Fruit fly (Drosophila melanogaster): Measurements from ENCODE around the gene CIAPIN1.

CIAPIN1 gene

dm6 chr2L:15067832-15068231 is 29.2 kb upstream of the CIAPIN1 start (continued):
- peak; percentile 83 for TF ChIP-seq CG12659 (GFP tag; optimal IDR thresholded peaks at IDR 0.05)
- peak in 1 of 2 experiments; percentile 6 for TF ChIP-seq chif (GFP tag; optimal IDR thresholded peaks at IDR 0.05)
- peak; percentile 41 for TF ChIP-seq Dad (GFP tag; optimal IDR thresholded peaks at IDR 0.05)
- TF ChIP-seq CG4328 (GFP tag; optimal IDR thresholded peaks at IDR 0.05), result peak; percentile 59
- no peak for TF ChIP-seq Atf3 (GFP tag; optimal IDR thresholded peaks at IDR 0.05)
- TF ChIP-seq amos (GFP tag; IDR thresholded peaks at IDR 0.05; ENCODE audit: partially characterized antibody), result peak; percentile 85
- TF ChIP-seq ase (GFP tag; IDR thresholded peaks at IDR 0.05), result no peak
- peak; percentile 98 for TF ChIP-seq Max (GFP tag; optimal IDR thresholded peaks at IDR 0.05)
- peak; percentile 100 for TF ChIP-seq CG32767 (GFP tag; IDR thresholded peaks at IDR 0.05)
- no peak for TF ChIP-seq corto (GFP tag; optimal IDR thresholded peaks at IDR 0.05)
- TF ChIP-seq zfh2 (GFP tag; optimal IDR thresholded peaks at IDR 0.05), result no peak
- no peak for TF ChIP-seq Mad (GFP tag; optimal IDR thresholded peaks at IDR 0.05)
- no peak for TF ChIP-seq CG2202 (tag; optimal IDR thresholded peaks at IDR 0.05)
- TF ChIP-seq zf30C (GFP tag; optimal IDR thresholded peaks at IDR 0.05), result peak; percentile 20
- TF ChIP-seq Dip2 (GFP tag; IDR thresholded peaks at IDR 0.05), result no peak
- no peak for TF ChIP-seq CG9215 (GFP tag; IDR thresholded peaks at IDR 0.05)
- peak; percentile 68 for TF ChIP-seq CG10543 (GFP tag; optimal IDR thresholded peaks at IDR 0.05)
- TF ChIP-seq Tbp (GFP tag; optimal IDR thresholded peaks at IDR 0.05), result no peak
- TF ChIP-seq nau (GFP tag; optimal IDR thresholded peaks at IDR 0.05), result peak; percentile 24
- no peak for TF ChIP-seq vfl (GFP tag; optimal IDR thresholded peaks at IDR 0.05)
- no peak for TF ChIP-seq org-1 (GFP tag; optimal IDR thresholded peaks at IDR 0.05)
- peak; percentile 71 for TF ChIP-seq kah (GFP tag; optimal IDR thresholded peaks at IDR 0.05)
- no peak for TF ChIP-seq Hey (tag; optimal IDR thresholded peaks at IDR 0.05)
- peak; percentile 71 for TF ChIP-seq ftz-f1 (GFP tag; optimal IDR thresholded peaks at IDR 0.05)
- TF ChIP-seq CoRest (tag; optimal IDR thresholded peaks at IDR 0.05), result peak; percentile 48
- TF ChIP-seq cas (GFP tag; IDR thresholded peaks at IDR 0.05), result peak; percentile 14; the same call in 1 of the 2 replicates
- no peak for TF ChIP-seq shn (GFP tag; optimal IDR thresholded peaks at IDR 0.05)
- TF ChIP-seq Abd-B (GFP tag; optimal IDR thresholded peaks at IDR 0.05), result peak; percentile 30
- 0 out of 2 replicates have a peak, but pooled peaks have one; percentile 32 for TF ChIP-seq Atf6 (GFP tag; IDR thresholded peaks at IDR 0.05)
- TF ChIP-seq emc (GFP tag; optimal IDR thresholded peaks at IDR 0.05), result no peak
- no peak for TF ChIP-seq fd102C (GFP tag; optimal IDR thresholded peaks at IDR 0.05)
- peak; percentile 9 to 84 for TF ChIP-seq crp (GFP tag; optimal IDR thresholded peaks at IDR 0.05)
- TF ChIP-seq CG16779 (GFP tag; IDR thresholded peaks at IDR 0.05), result no peak
- no peak for TF ChIP-seq Gsc (GFP tag; IDR thresholded peaks at IDR 0.05)
- peak; percentile 39 for TF ChIP-seq MTF-1 (GFP tag; optimal IDR thresholded peaks at IDR 0.05; ENCODE audit: borderline replicate concordance)
- TF ChIP-seq CG2116 (GFP tag; optimal IDR thresholded peaks at IDR 0.05), result peak; percentile 74
- no peak; the same call in 1 of the 2 replicates for TF ChIP-seq CG10321 (GFP tag; IDR thresholded peaks at IDR 0.05)
- peak; percentile 62 for TF ChIP-seq CG16813 (GFP tag; IDR thresholded peaks at IDR 0.05; ENCODE audit: partially characterized antibody)
- no peak; the same call in 2 of the 3 replicates for TF ChIP-seq B-H1 (GFP tag; IDR thresholded peaks at IDR 0.05)
- peak; percentile 91 for TF ChIP-seq Med (GFP tag)
- TF ChIP-seq CG13123 (GFP tag; optimal IDR thresholded peaks at IDR 0.05), result no peak
- no peak for TF ChIP-seq rib (GFP tag; IDR thresholded peaks at IDR 0.05)
- TF ChIP-seq Vsx1 (GFP tag; optimal IDR thresholded peaks at IDR 0.05), result no peak
- no peak for TF ChIP-seq Spps (tag; optimal IDR thresholded peaks at IDR 0.05)
- TF ChIP-seq chinmo (GFP tag; IDR thresholded peaks at IDR 0.05; ENCODE audit: partially characterized antibody), result peak; percentile 65; the same call in 2 of the 4 replicates
- TF ChIP-seq CG13775 (GFP tag; optimal IDR thresholded peaks at IDR 0.05), result no peak
- TF ChIP-seq tna (GFP tag; IDR thresholded peaks at IDR 0.05; ENCODE audit: partially characterized antibody), result peak; percentile 64
- TF ChIP-seq pnt (GFP tag; optimal IDR thresholded peaks at IDR 0.05), result no peak
- peak; percentile 20 for TF ChIP-seq CG13296 (GFP tag; optimal IDR thresholded peaks at IDR 0.05)
- no peak for TF ChIP-seq GATAe (GFP tag; conservative IDR thresholded peaks at IDR 0.05)
- peak; percentile 8 for TF ChIP-seq dmrt99B (tag; optimal IDR thresholded peaks at IDR 0.05)
